Fruit fly (Drosophila melanogaster) Kc167 (cell line): ENCODE data around the gene CG10097.

Source experiments
- Myc ChIP-seq: fragments of >200 bp; optimal IDR thresholded peaks from 2 replicates; lab custom pipeline; 2017; ENCODE audit warnings: missing external identifiers
- Sin3A ChIP-seq: fragments of >200 bp; optimal IDR thresholded peaks from 2 replicates; lab custom pipeline; 2018; ENCODE audit warnings: missing external identifiers
- h ChIP-seq: fragments of >200 bp; optimal IDR thresholded peaks from 3 replicates; lab custom pipeline; 2018; ENCODE audit warnings: missing external identifiers
- insv ChIP-seq: fragments of >200 bp; optimal IDR thresholded peaks from 3 replicates; lab custom pipeline; 2018; ENCODE audit warnings: missing external identifiers
- psq ChIP-seq: fragments of >200 bp; optimal IDR thresholded peaks from 2 replicates; lab custom pipeline; 2017; ENCODE audit warnings: missing external identifiers
- ttk ChIP-seq: sonication (Bioruptor generic); optimal IDR thresholded peaks from 2 replicates; lab custom pipeline; 2017; ENCODE audit warnings: missing external identifiers

The CG10097 gene

dm6 chr3R:12365264-12365840 lies 30.4 kb downstream of the CG10097 start, which contains the start of gene GstD10:
Gene GstD10 (minus strand): TSS chr3R:12365735.
- TF ChIP-seq insv (lab: Kevin White, UChicago) (no peak), Sin3A (lab: Kevin White, UChicago) (no peak), Myc (no peak), h (no peak), psq (lab: Kevin White, UChicago) (no peak), ttk (no peak)

dm6 chr3R:12364580-12364979 lies 31.2 kb downstream of the CG10097 start, which contains the start of gene Tim17a1:
Gene Tim17a1 (minus strand): TSS chr3R:12364680.
- no peak for TF ChIP-seq insv (lab: Kevin White, UChicago)
- TF ChIP-seq h = no peak
- TF ChIP-seq ttk = no peak
- no peak for TF ChIP-seq Myc
- no peak for TF ChIP-seq Sin3A (lab: Kevin White, UChicago)
- no peak for TF ChIP-seq psq (lab: Kevin White, UChicago)

dm6 chr3R:12363544-12363943 lies 32.2 kb downstream of the CG10097 start:
- TF ChIP-seq Sin3A (lab: Kevin White, UChicago) = no peak
- no peak for TF ChIP-seq ttk
- no peak for TF ChIP-seq insv (lab: Kevin White, UChicago)
- TF ChIP-seq psq (lab: Kevin White, UChicago) = no peak
- TF ChIP-seq Myc = no peak
- TF ChIP-seq h = no peak

dm6 chr3R:12361962-12362497 lies 33.8 kb downstream of the CG10097 start:
- TF ChIP-seq Myc (no peak), ttk (no peak), Sin3A (lab: Kevin White, UChicago) (no peak), insv (lab: Kevin White, UChicago) (no peak), psq (lab: Kevin White, UChicago) (no peak)

dm6 chr3R:12359837-12360236 lies 35.9 kb downstream of the CG10097 start, which contains the start of gene CG4115:
Gene CG4115 (plus strand): TSS chr3R:12360008.
- TF ChIP-seq Myc = no peak
- TF ChIP-seq ttk = no peak
- TF ChIP-seq h = no peak
- no peak for TF ChIP-seq insv (lab: Kevin White, UChicago)
- no peak for TF ChIP-seq Sin3A (lab: Kevin White, UChicago)
- no peak for TF ChIP-seq psq (lab: Kevin White, UChicago)

dm6 chr3R:12356044-12356443 lies 39.7 kb downstream of the CG10097 start, which contains the start of gene MBD-R2:
Gene MBD-R2 (minus strand): TSS chr3R:12356265.
- TF ChIP-seq Sin3A (lab: Kevin White, UChicago) (no peak), insv (lab: Kevin White, UChicago) (no peak), ttk (no peak), psq (lab: Kevin White, UChicago) (no peak), Myc (no peak)

- TF ChIP-seq Myc (no peak), insv (lab: Kevin White, UChicago) (no peak), Sin3A (lab: Kevin White, UChicago) (no peak), psq (lab: Kevin White, UChicago) (no peak), h (no peak), ttk (no peak)
Observed at dm6 chr3R:12352003-12352402, 43.8 kb downstream of the CG10097 start, which contains the start of gene CG10041. Gene CG10041 (minus strand): TSS chr3R:12352103.

dm6 chr3R:12350497-12350896 lies 45.3 kb downstream of the CG10097 start, which contains the start of gene CG10038:
Gene CG10038 (minus strand): TSS chr3R:12350644.
- TF ChIP-seq insv (lab: Kevin White, UChicago) (no peak), h (no peak), ttk (no peak)

- TF ChIP-seq psq (lab: Kevin White, UChicago) = no peak
- TF ChIP-seq Sin3A (lab: Kevin White, UChicago) = no peak
- no peak for TF ChIP-seq h
- no peak for TF ChIP-seq Myc
- TF ChIP-seq insv (lab: Kevin White, UChicago) = no peak
- no peak for TF ChIP-seq ttk
Observed at dm6 chr3R:12347659-12348058, 48.1 kb downstream of the CG10097 start.

- TF ChIP-seq Myc = no peak
- no peak for TF ChIP-seq psq (lab: Kevin White, UChicago)
- no peak for TF ChIP-seq Sin3A (lab: Kevin White, UChicago)
- no peak for TF ChIP-seq ttk
- TF ChIP-seq insv (lab: Kevin White, UChicago) = no peak
- no peak for TF ChIP-seq h
Observed at dm6 chr3R:12345989-12346388, 49.8 kb downstream of the CG10097 start.

dm6 chr3R:12344914-12345549 lies 50.7 kb downstream of the CG10097 start:
- TF ChIP-seq insv (lab: Kevin White, UChicago) = no peak

- no peak for TF ChIP-seq h
- TF ChIP-seq Myc = no peak
- TF ChIP-seq insv (lab: Kevin White, UChicago) = no peak
Observed at dm6 chr3R:12341374-12341773, 54.4 kb downstream of the CG10097 start, which contains the start of gene Sgsf. Gene Sgsf (plus strand): TSS chr3R:12341674.
